Worm (Caenorhabditis elegans): Measurements from ENCODE around the gene cnc-11.

DNA sequence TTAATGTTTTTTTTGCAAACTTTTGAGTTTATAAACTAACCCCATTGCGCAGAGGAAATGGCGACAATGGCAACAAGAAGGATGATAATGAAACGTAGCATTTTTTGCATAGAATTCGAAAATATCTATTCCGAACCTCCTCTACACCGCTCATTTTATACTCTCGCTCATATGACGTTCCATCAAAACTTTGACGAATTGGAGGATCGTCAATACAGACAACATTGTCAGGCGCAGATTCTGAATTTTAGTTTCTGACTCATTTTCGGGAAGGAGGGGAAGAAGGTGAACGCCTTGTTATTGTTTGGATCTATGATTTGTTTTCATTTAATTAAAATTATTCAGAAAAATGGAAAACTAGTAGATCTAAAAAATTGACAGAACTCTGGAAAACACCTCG is 2.0 kb downstream of the cnc-11 start, which contains the start of gene cnc-1:
- TF ChIP-seq madf-3 (GFP tag; IDR thresholded peaks at IDR 0.05) (no peak), tbp1 (GFP tag; optimal IDR thresholded peaks at IDR 0.05) (no peak), pha-4 (tag; optimal IDR thresholded peaks at IDR 0.05) (no peak), snpc-4 (GFP tag; optimal IDR thresholded peaks at IDR 0.05) (no peak), snpc-4 (tag; optimal IDR thresholded peaks at IDR 0.05) (no peak), Y53F4B.3 (GFP tag; IDR thresholded peaks at IDR 0.05) (no peak), nhr-90 (tag; optimal IDR thresholded peaks at IDR 0.05) (no peak), egl-44 (GFP tag; IDR thresholded peaks at IDR 0.05) (no peak)
